Worm (Caenorhabditis elegans): ENCODE results near the gene tkr-2.

DNA sequence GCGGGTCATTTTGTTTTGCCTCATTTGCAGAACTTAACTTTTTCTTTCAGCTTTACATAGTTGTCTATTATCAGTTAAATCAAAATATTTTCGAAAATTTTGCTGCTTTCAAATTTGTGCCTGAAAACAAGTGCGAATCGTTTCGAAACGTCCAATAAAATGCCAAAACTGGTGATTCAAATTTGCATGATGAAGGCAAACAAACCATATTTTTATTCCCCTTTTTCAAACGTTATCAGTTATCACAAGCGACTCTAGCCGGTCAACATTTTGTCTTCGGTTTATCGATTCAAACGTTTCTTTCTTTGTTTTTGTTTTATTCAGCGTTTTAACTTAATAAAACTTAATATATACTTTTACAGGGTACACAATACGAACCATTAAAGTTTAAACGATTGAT is 8.7 kb downstream of the tkr-2 start, which contains the start of the genes ugt-24 and C49A9.6:
- TF ChIP-seq zag-1 (tag; optimal IDR thresholded peaks at IDR 0.05) (no peak), R02D3.7 (tag; optimal IDR thresholded peaks at IDR 0.05) (no peak), aly-2 (tag; optimal IDR thresholded peaks at IDR 0.05) (no peak), snpc-4 (tag; optimal IDR thresholded peaks at IDR 0.05) (no peak)
